Fruit fly (Drosophila melanogaster): ENCODE results near the gene CG5177.

CG5177 gene

DNA sequence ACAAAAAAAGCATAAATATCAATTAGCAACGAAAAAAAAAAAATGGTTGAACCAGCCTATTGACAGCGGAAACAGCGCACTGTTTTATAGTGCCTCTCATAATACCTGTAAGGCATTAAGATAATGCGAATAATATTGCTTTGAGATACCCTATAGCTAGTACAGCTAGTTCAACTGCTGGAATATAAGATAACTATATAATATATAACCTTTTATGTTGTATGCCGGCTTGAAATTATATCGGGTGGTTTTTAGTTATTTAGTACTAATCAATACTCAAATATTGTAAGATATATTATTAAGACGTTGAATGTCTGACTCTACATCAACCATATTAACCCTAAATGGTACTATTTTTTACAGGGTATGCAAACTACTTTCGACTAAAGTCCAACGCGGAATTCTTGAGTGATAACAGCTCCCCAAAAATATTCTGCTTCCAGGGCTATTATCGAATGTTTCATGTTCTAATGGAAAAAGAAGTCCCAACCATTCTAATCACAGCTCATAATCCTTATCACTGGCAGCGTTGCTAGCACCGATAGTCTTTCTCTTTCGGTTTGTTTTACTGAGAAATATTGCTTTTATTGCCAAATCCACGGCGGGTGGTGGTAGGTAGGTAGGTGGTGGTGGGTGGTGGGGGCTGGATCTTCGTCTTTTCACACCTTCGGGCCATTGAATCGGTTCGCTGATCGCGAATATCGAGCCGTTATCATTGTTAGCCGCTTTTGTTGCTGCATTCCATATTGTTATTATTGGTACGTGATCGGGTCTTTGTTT lies 29.1 kb downstream of the CG5177 start (continued):
- peak; percentile 41 for TF ChIP-seq nau (GFP tag; optimal IDR thresholded peaks at IDR 0.05)
- TF ChIP-seq CG31224 (GFP tag; IDR thresholded peaks at IDR 0.05) = peak; percentile 72
- peak; percentile 28 for TF ChIP-seq salm (tag; optimal IDR thresholded peaks at IDR 0.05)
- no peak for TF ChIP-seq CG15601 (tag; optimal IDR thresholded peaks at IDR 0.05)
- peak; percentile 50 for TF ChIP-seq CG15011 (GFP tag; optimal IDR thresholded peaks at IDR 0.05)
- TF ChIP-seq CG15269 (tag; optimal IDR thresholded peaks at IDR 0.05) = peak; percentile 90
- TF ChIP-seq cad (GFP tag; optimal IDR thresholded peaks at IDR 0.05) = no peak
- TF ChIP-seq CG10267 (tag; optimal IDR thresholded peaks at IDR 0.05) = peak; percentile 60
- peak; percentile 59 for TF ChIP-seq Ssrp (tag; optimal IDR thresholded peaks at IDR 0.05)
- peak; percentile 2 for TF ChIP-seq gsb-n (tag; optimal IDR thresholded peaks at IDR 0.05)
- peak; percentile 57 for TF ChIP-seq org-1 (GFP tag; optimal IDR thresholded peaks at IDR 0.05)
- TF ChIP-seq CG32767 (GFP tag; IDR thresholded peaks at IDR 0.05) = peak; percentile 51; the same call in 1 of the 2 replicates
- TF ChIP-seq fd3F (GFP tag; optimal IDR thresholded peaks at IDR 0.05) = peak; percentile 76
- peak; percentile 78 for TF ChIP-seq B-H2 (GFP tag; optimal IDR thresholded peaks at IDR 0.05)
- TF ChIP-seq CG1233 (GFP tag; optimal IDR thresholded peaks at IDR 0.05) = peak; percentile 47
- peak; percentile 86 for TF ChIP-seq CG7839 (tag; optimal IDR thresholded peaks at IDR 0.05)
- peak; percentile 52 for TF ChIP-seq CG31441 (GFP tag; IDR thresholded peaks at IDR 0.05)
- TF ChIP-seq pzg (GFP tag; optimal IDR thresholded peaks at IDR 0.05) = no peak
- TF ChIP-seq dati (GFP tag; IDR thresholded peaks at IDR 0.05) = no peak
- TF ChIP-seq bsh (GFP tag; optimal IDR thresholded peaks at IDR 0.05) = peak in 1 of 2 experiments; percentile 65
- TF ChIP-seq CG1024 (GFP tag; IDR thresholded peaks at IDR 0.05) = 0 out of 2 replicates have a peak, but pooled peaks have one; percentile 45
- TF ChIP-seq otp (GFP tag; IDR thresholded peaks at IDR 0.05) = peak; percentile 44; the same call in 1 of the 3 replicates
- TF ChIP-seq Lim3 (GFP tag; IDR thresholded peaks at IDR 0.05) = no peak
- peak in 1 of 2 experiments; percentile 2 for TF ChIP-seq crp (GFP tag; optimal IDR thresholded peaks at IDR 0.05)
- TF ChIP-seq Fer2 (tag; optimal IDR thresholded peaks at IDR 0.05) = peak; percentile 23
- peak; percentile 59 for TF ChIP-seq CG10543 (GFP tag; optimal IDR thresholded peaks at IDR 0.05)
- TF ChIP-seq Pdp1 (GFP tag; optimal IDR thresholded peaks at IDR 0.05) = peak; percentile 14 to 31
- peak; percentile 59 for TF ChIP-seq wor (GFP tag; IDR thresholded peaks at IDR 0.05)
- peak; percentile 91 for TF ChIP-seq Dek (tag; optimal IDR thresholded peaks at IDR 0.05)
- no peak for TF ChIP-seq CG12744 (GFP tag; optimal IDR thresholded peaks at IDR 0.05)
- TF ChIP-seq CG14710 (tag; optimal IDR thresholded peaks at IDR 0.05) = no peak
- TF ChIP-seq Gsc (GFP tag; IDR thresholded peaks at IDR 0.05) = no peak
- no peak for TF ChIP-seq CkIIα-i1 (GFP tag; IDR thresholded peaks at IDR 0.05)
- TF ChIP-seq CG13624 (GFP tag; optimal IDR thresholded peaks at IDR 0.05) = peak; percentile 62
- TF ChIP-seq Ravus (GFP tag; IDR thresholded peaks at IDR 0.05) = peak; percentile 83
- TF ChIP-seq wdn (GFP tag; IDR thresholded peaks at IDR 0.05) = peak; percentile 92
- TF ChIP-seq CG4404 (GFP tag; IDR thresholded peaks at IDR 0.05) = 0 out of 2 replicates have a peak, but pooled peaks have one; percentile 24
- TF ChIP-seq ems (GFP tag; optimal IDR thresholded peaks at IDR 0.05) = peak; percentile 19
- peak; percentile 74 for TF ChIP-seq sisA (GFP tag; IDR thresholded peaks at IDR 0.05)
- no peak for TF ChIP-seq ab (GFP tag; optimal IDR thresholded peaks at IDR 0.05)
- TF ChIP-seq CG8388 (GFP tag; optimal IDR thresholded peaks at IDR 0.05) = peak; percentile 63
- TF ChIP-seq scrt (GFP tag; optimal IDR thresholded peaks at IDR 0.05) = peak; percentile 59
- peak; percentile 51 for TF ChIP-seq pho (GFP tag; optimal IDR thresholded peaks at IDR 0.05)
- peak; percentile 71 for TF ChIP-seq B-H1 (GFP tag; IDR thresholded peaks at IDR 0.05)
- TF ChIP-seq CG14050 (GFP tag; IDR thresholded peaks at IDR 0.05) = peak; percentile 67
- peak; percentile 82 for TF ChIP-seq vvl (GFP tag; IDR thresholded peaks at IDR 0.05)
- peak; percentile 48 to 84 for TF ChIP-seq Hr51 (GFP tag; optimal IDR thresholded peaks at IDR 0.05)
- TF ChIP-seq CG17568 (GFP tag; optimal IDR thresholded peaks at IDR 0.05) = peak; percentile 56

Measured in whole organism, embryonic.